Worm (Caenorhabditis elegans) whole organism, L1 larva: ENCODE measurements around the gene C09G5.13.

Source experiments
- ets-5 ChIP-seq: fragments of 200-800 bp; sonication (Bioruptor generic); IDR thresholded peaks from 2 replicates; pipeline ENCODE4 v1.3.6; 2022; ENCODE audit warnings: missing genetic modification characterization, missing compliant biosample characterization
- grh-1 ChIP-seq: fragments of 200-800 bp; sonication (Bioruptor generic); IDR thresholded peaks from 2 replicates; pipeline ENCODE4 v1.3.6; 2022; ENCODE audit warnings: missing genetic modification reagents, missing genetic modification characterization, missing compliant biosample characterization
- mdl-1 ChIP-seq, 2 experiments: fragments of 150-350 bp; optimal IDR thresholded peaks; 2 replicates each; lab custom pipeline; 2014 to 2017; ENCODE audit warnings: missing biosample characterization in 2 of 2, missing genetic modification characterization in 2 of 2, inconsistent platforms in 1 of 2
- nhr-20 ChIP-seq: sonication (generic microtip); optimal IDR thresholded peaks from 2 replicates; lab custom pipeline; 2016; ENCODE audit warnings: mild to moderate bottlenecking, missing genetic modification characterization, missing compliant biosample characterization
- nhr-28 ChIP-seq: fragments of 150-350 bp; optimal IDR thresholded peaks from 2 replicates; lab custom pipeline; 2014; ENCODE audit warnings: missing biosample characterization, missing genetic modification characterization
- swsn-7 ChIP-seq: sonication (generic microtip); optimal IDR thresholded peaks from 2 replicates; lab custom pipeline; 2016; ENCODE audit warnings: missing genetic modification characterization, missing compliant biosample characterization
- xbp-1 ChIP-seq: sonication (generic microtip); optimal IDR thresholded peaks from 2 replicates; lab custom pipeline; 2016; ENCODE audit warnings: missing genetic modification characterization, missing compliant biosample characterization

DNA sequence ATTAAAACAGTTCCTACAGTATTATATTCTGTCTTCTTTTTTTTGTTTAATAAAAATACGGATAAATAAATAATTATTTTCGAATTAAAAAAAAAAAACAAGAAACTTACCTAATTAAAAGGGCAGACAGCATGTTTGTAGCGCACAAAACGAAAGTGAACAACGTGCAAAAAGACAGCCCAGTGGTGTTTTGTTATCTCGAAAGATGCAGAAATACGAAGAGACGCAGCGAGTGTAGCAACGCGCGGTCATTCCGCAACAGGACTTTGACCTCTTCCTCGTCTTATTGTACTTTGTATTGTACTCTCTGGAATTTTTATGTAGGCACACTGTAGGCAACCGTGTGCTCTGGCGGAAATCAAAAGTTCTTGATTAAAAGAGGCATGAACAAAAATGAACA is 23.6 kb upstream of the C09G5.13 start, which contains the start of gene gbh-1:
- no peak for TF ChIP-seq xbp-1
- no peak for TF ChIP-seq swsn-7 (tag; lab: Kevin White, UChicago)
- TF ChIP-seq ets-5 (GFP tag; lab: Robert Waterston, UW), result no peak
- TF ChIP-seq nhr-28 (tag; lab: Kevin White, UChicago), result no peak
- TF ChIP-seq grh-1 (GFP tag; lab: Robert Waterston, UW), result no peak
- TF ChIP-seq mdl-1 (tag; optimal IDR thresholded peaks at IDR 0.05; lab: Kevin White, UChicago), result no peak
- TF ChIP-seq nhr-20, result no peak
